Fruit fly (Drosophila melanogaster) whole organism, embryonic: ENCODE measurements around the gene mib2.

Experiments used
- CG1024 ChIP-seq: fragments of 200-800 bp; sonication (Bioruptor generic); IDR thresholded peaks from 2 replicates; pipeline ENCODE4 v1.3.6; 2022; ENCODE audit warnings: missing biosample characterization, missing genetic modification characterization
- CG10959 ChIP-seq: fragments of 200-800 bp; sonication (Bioruptor generic); IDR thresholded peaks from 2 replicates; pipeline ENCODE4 v1.3.6; 2022; ENCODE audit warnings: missing biosample characterization, missing genetic modification characterization
- CG11696 ChIP-seq: fragments of 200-800 bp; sonication (Bioruptor generic); IDR thresholded peaks from 2 replicates; pipeline ENCODE4 v1.3.6; 2022; ENCODE audit warnings: missing biosample characterization, missing genetic modification characterization
- CG12155 ChIP-seq: fragments of 200-800 bp; sonication (Bioruptor generic); optimal IDR thresholded peaks from 3 replicates; lab custom pipeline; 2016; ENCODE audit warnings: missing biosample characterization, missing genetic modification characterization
- CG12744 ChIP-seq: fragments of 200-800 bp; sonication (Bioruptor generic); optimal IDR thresholded peaks from 2 replicates; lab custom pipeline; 2016; ENCODE audit warnings: missing biosample characterization, missing genetic modification characterization
- CG13775 ChIP-seq: fragments of 200-800 bp; sonication (Bioruptor generic); optimal IDR thresholded peaks from 3 replicates; lab custom pipeline; 2017; ENCODE audit warnings: missing biosample characterization, mild to moderate bottlenecking, missing genetic modification characterization
- CG14860 ChIP-seq: fragments of 200-800 bp; sonication (Bioruptor generic); IDR thresholded peaks from 3 replicates; pipeline ENCODE4 v1.3.6; 2022; ENCODE audit warnings: missing biosample characterization, missing genetic modification characterization; ENCODE audit not compliant: partially characterized antibody
- CG17361 ChIP-seq: fragments of 200-800 bp; sonication (Bioruptor generic); IDR thresholded peaks from 3 replicates; pipeline ENCODE4 v1.3.6; 2022; ENCODE audit warnings: missing biosample characterization, missing genetic modification characterization
- CG18476 ChIP-seq: fragments of 200-800 bp; sonication (Bioruptor generic); optimal IDR thresholded peaks from 2 replicates; lab custom pipeline; 2016; ENCODE audit warnings: missing biosample characterization, mild to moderate bottlenecking, missing genetic modification characterization
- CG18619 ChIP-seq: fragments of 200-800 bp; sonication (Bioruptor generic); optimal IDR thresholded peaks from 3 replicates; lab custom pipeline; 2017; ENCODE audit warnings: missing biosample characterization, mild to moderate bottlenecking, missing genetic modification characterization
- CG18764 ChIP-seq: fragments of 200-800 bp; sonication (Bioruptor generic); optimal IDR thresholded peaks from 3 replicates; lab custom pipeline; 2016; ENCODE audit warnings: missing biosample characterization, missing genetic modification characterization
- CG30431 ChIP-seq: fragments of 200-800 bp; sonication (Bioruptor generic); optimal IDR thresholded peaks from 2 replicates; lab custom pipeline; 2017; ENCODE audit warnings: missing biosample characterization, missing genetic modification characterization
- CG32767 ChIP-seq: fragments of 200-800 bp; sonication (Bioruptor generic); IDR thresholded peaks from 2 replicates; pipeline ENCODE4 v1.3.6; 2022; ENCODE audit warnings: missing biosample characterization, missing genetic modification characterization
- CG34422 ChIP-seq: fragments of 200-800 bp; sonication (Bioruptor generic); IDR thresholded peaks from 3 replicates; pipeline ENCODE4 v1.3.6; 2022; ENCODE audit warnings: missing biosample characterization, missing genetic modification characterization
- CG3726 ChIP-seq: fragments of 200-800 bp; sonication (Bioruptor generic); IDR thresholded peaks from 3 replicates; pipeline ENCODE4, ENCODE4 v1.3.6; 2022; ENCODE audit warnings: missing biosample characterization, missing genetic modification characterization
- CG5245 ChIP-seq: fragments of 200-800 bp; sonication (Bioruptor generic); optimal IDR thresholded peaks from 3 replicates; lab custom pipeline; 2016; ENCODE audit warnings: missing biosample characterization, missing genetic modification characterization
- CG6854 ChIP-seq: fragments of 200-800 bp; sonication (Bioruptor generic); optimal IDR thresholded peaks from 3 replicates; lab custom pipeline; 2017; ENCODE audit warnings: missing biosample characterization, mild to moderate bottlenecking, missing genetic modification characterization
- CG7963 ChIP-seq: fragments of 200-800 bp; sonication (Bioruptor generic); IDR thresholded peaks from 3 replicates; pipeline ENCODE4 v1.3.6; 2022; ENCODE audit warnings: missing biosample characterization, missing genetic modification characterization; ENCODE audit not compliant: partially characterized antibody
- CG7987 ChIP-seq: fragments of 200-800 bp; sonication (Bioruptor generic); optimal IDR thresholded peaks from 2 replicates; lab custom pipeline; 2018; ENCODE audit warnings: missing biosample characterization, mild to moderate bottlenecking, missing genetic modification characterization, moderate library complexity
- CG9609 ChIP-seq: fragments of 200-800 bp; sonication (Bioruptor generic); optimal IDR thresholded peaks from 3 replicates; lab custom pipeline; 2016; ENCODE audit warnings: missing biosample characterization, missing genetic modification characterization
- CHES-1-like ChIP-seq: fragments of 200-800 bp; sonication (Bioruptor generic); optimal IDR thresholded peaks from 2 replicates; lab custom pipeline; 2016; ENCODE audit warnings: missing biosample characterization, missing genetic modification characterization
- Fer1 ChIP-seq: fragments of 200-800 bp; sonication (Bioruptor generic); optimal IDR thresholded peaks from 2 replicates; lab custom pipeline; 2017; ENCODE audit warnings: missing biosample characterization, mild to moderate bottlenecking, missing genetic modification characterization
- Hr3 ChIP-seq: fragments of 200-800 bp; sonication (Bioruptor generic); optimal IDR thresholded peaks from 3 replicates; lab custom pipeline; 2016; ENCODE audit warnings: missing biosample characterization, missing genetic modification characterization
- Jarid2 ChIP-seq: fragments of 200-800 bp; sonication (Bioruptor generic); optimal IDR thresholded peaks from 3 replicates; lab custom pipeline; 2017; ENCODE audit warnings: mild to moderate bottlenecking, missing biosample characterization, missing genetic modification reagents, missing genetic modification characterization
- MBD-R2 ChIP-seq: fragments of 200-800 bp; sonication (Bioruptor generic); IDR thresholded peaks from 2 replicates; pipeline ENCODE4 v1.3.6; 2022; ENCODE audit warnings: missing biosample characterization, missing genetic modification characterization
- MTF-1 ChIP-seq: fragments of 200-800 bp; sonication (Bioruptor generic); optimal IDR thresholded peaks from 2 replicates; lab custom pipeline; 2018; ENCODE audit warnings: missing biosample characterization, mild to moderate bottlenecking, missing genetic modification characterization, borderline replicate concordance
- Med ChIP-seq: fragments of 200-800 bp; sonication (Bioruptor generic); peaks from one replicate; lab custom pipeline; 2016; ENCODE audit warnings: missing biosample characterization, missing genetic modification characterization, mild to moderate bottlenecking, inconsistent platforms, moderate library complexity
- Sox102F ChIP-seq: fragments of 200-800 bp; sonication (Bioruptor generic); optimal IDR thresholded peaks from 2 replicates; lab custom pipeline; 2018; ENCODE audit warnings: missing biosample characterization, mild to moderate bottlenecking, missing genetic modification characterization, moderate library complexity
- btn ChIP-seq: fragments of 200-800 bp; sonication (Bioruptor generic); optimal IDR thresholded peaks from 2 replicates; lab custom pipeline; 2016; ENCODE audit warnings: missing biosample characterization, missing genetic modification characterization
- cg ChIP-seq: fragments of 200-800 bp; sonication (Bioruptor generic); optimal IDR thresholded peaks from 3 replicates; lab custom pipeline; 2019; ENCODE audit warnings: missing biosample characterization, mild to moderate bottlenecking, missing genetic modification characterization, moderate library complexity
- chinmo ChIP-seq: fragments of 200-800 bp; sonication (Bioruptor generic); IDR thresholded peaks from 4 replicates; pipeline ENCODE4 v1.3.6; 2022; ENCODE audit warnings: missing biosample characterization, missing genetic modification characterization; ENCODE audit not compliant: partially characterized antibody
- dmrt99B ChIP-seq: fragments of 200-800 bp; sonication (Bioruptor generic); optimal IDR thresholded peaks from 2 replicates; lab custom pipeline; 2018; ENCODE audit warnings: missing biosample characterization, mild to moderate bottlenecking, missing genetic modification characterization, moderate library complexity
- ems ChIP-seq: fragments of 200-800 bp; sonication (Bioruptor generic); optimal IDR thresholded peaks from 3 replicates; lab custom pipeline; 2016; ENCODE audit warnings: missing biosample characterization, missing genetic modification characterization
- fd3F ChIP-seq: fragments of 200-800 bp; sonication (Bioruptor generic); optimal IDR thresholded peaks from 2 replicates; lab custom pipeline; 2018; ENCODE audit warnings: missing biosample characterization, mild to moderate bottlenecking, missing genetic modification characterization, moderate library complexity
- ftz-f1 ChIP-seq: fragments of 200-800 bp; sonication (Bioruptor generic); optimal IDR thresholded peaks from 2 replicates; lab custom pipeline; 2016; ENCODE audit warnings: missing biosample characterization, missing genetic modification characterization
- gce ChIP-seq: fragments of 200-800 bp; sonication (Bioruptor generic); IDR thresholded peaks from 3 replicates; pipeline ENCODE4 v1.3.6; 2022; ENCODE audit warnings: missing biosample characterization, missing genetic modification characterization
- gsb-n ChIP-seq: fragments of 200-800 bp; sonication (Bioruptor generic); optimal IDR thresholded peaks from 3 replicates; lab custom pipeline; 2018; ENCODE audit warnings: missing biosample characterization, mild to moderate bottlenecking, missing genetic modification characterization
- ham ChIP-seq: fragments of 200-800 bp; sonication (Bioruptor generic); IDR thresholded peaks from 2 replicates; pipeline ENCODE4 v1.3.6; 2022; ENCODE audit warnings: missing biosample characterization, missing genetic modification characterization
- kay ChIP-seq: fragments of 200-800 bp; sonication (Bioruptor generic); optimal IDR thresholded peaks from 2 replicates; lab custom pipeline; 2016; ENCODE audit warnings: missing biosample characterization, missing genetic modification characterization
- ken ChIP-seq: fragments of 200-800 bp; sonication (Bioruptor generic); IDR thresholded peaks from 3 replicates; pipeline ENCODE4 v1.3.6; 2022; ENCODE audit warnings: missing biosample characterization, missing genetic modification characterization
- luna ChIP-seq: fragments of 200-800 bp; sonication (Bioruptor generic); optimal IDR thresholded peaks from 2 replicates; lab custom pipeline; 2016; ENCODE audit warnings: missing biosample characterization, missing genetic modification characterization
- nerfin-1 ChIP-seq: fragments of 200-800 bp; sonication (Bioruptor generic); optimal IDR thresholded peaks from 3 replicates; lab custom pipeline; 2019; ENCODE audit warnings: missing biosample characterization, mild to moderate bottlenecking, missing genetic modification characterization, moderate library complexity
- prd ChIP-seq, 3 experiments: fragments of >200 bp in 2 of 3; fragments of 200-800 bp in 1 of 3; sonication (Bioruptor generic) in 1 of 3; optimal IDR thresholded peaks in 2 of 3; IDR thresholded peaks in 1 of 3; 2 replicates in 2 of 3; 3 replicates in 1 of 3; pipeline versions ENCODE4 v1.3.6 to Lab custom; 2017 to 2022; ENCODE audit warnings: missing biosample characterization in 1 of 3, missing genetic modification characterization in 1 of 3
- scrt ChIP-seq: fragments of 200-800 bp; sonication (Bioruptor generic); optimal IDR thresholded peaks from 2 replicates; lab custom pipeline; 2018; ENCODE audit warnings: missing biosample characterization, mild to moderate bottlenecking, missing genetic modification characterization, moderate library complexity
- sisA ChIP-seq: fragments of 200-800 bp; sonication (Bioruptor generic); IDR thresholded peaks from 2 replicates; pipeline ENCODE4 v1.3.6; 2022; ENCODE audit warnings: missing biosample characterization, missing genetic modification characterization
- vfl ChIP-seq: fragments of 200-800 bp; sonication (Bioruptor generic); optimal IDR thresholded peaks from 2 replicates; lab custom pipeline; 2016; ENCODE audit warnings: missing biosample characterization, missing genetic modification characterization
- yki ChIP-seq: fragments of >200 bp; optimal IDR thresholded peaks from 3 replicates; lab custom pipeline; 2018
- zfh1 ChIP-seq: fragments of 200-800 bp; sonication (Bioruptor generic); IDR thresholded peaks from 3 replicates; pipeline ENCODE4 v1.3.6; 2022; ENCODE audit warnings: missing biosample characterization, missing genetic modification characterization

The mib2 gene

dm6 chr2L:18987078-18987895 lies 47.0 kb upstream of the mib2 start, which contains the start of the genes Swip-1 and EMC5 (continued):
- TF ChIP-seq prd (optimal IDR thresholded peaks at IDR 0.05; lab: Kevin White, UChicago) (no peak), prd (GFP tag; IDR thresholded peaks at IDR 0.05; lab: Robert Waterston, UW) (peak; percentile 62; the same call in 1 of the 3 replicates), CG12155 (GFP tag; lab: Kevin White, UChicago) (peak; percentile 38), CG34422 (GFP tag; lab: Robert Waterston, UW) (peak; percentile 36; the same call in 2 of the 3 replicates), CG32767 (GFP tag; lab: Robert Waterston, UW) (0 out of 2 replicates have a peak, but pooled peaks have one; percentile 13), Med (GFP tag; lab: Kevin White, UChicago) (peak; percentile 86), ham (no peak), ftz-f1 (GFP tag; lab: Kevin White, UChicago) (no peak), kay (GFP tag; lab: Kevin White, UChicago) (peak; percentile 16), MTF-1 (GFP tag; lab: Kevin White, UChicago) (no peak), CG18764 (GFP tag; lab: Kevin White, UChicago) (no peak), Fer1 (GFP tag; lab: Kevin White, UChicago) (peak; percentile 17), luna (no peak), nerfin-1 (tag; lab: Kevin White, UChicago) (peak; percentile 42), CG11696 (GFP tag; lab: Robert Waterston, UW) (no peak; the same call in 1 of the 2 replicates), Hr3 (GFP tag; lab: Kevin White, UChicago) (peak; percentile 77), vfl (no peak), dmrt99B (tag; lab: Kevin White, UChicago) (peak; percentile 52), scrt (GFP tag; lab: Kevin White, UChicago) (peak; percentile 33), gce (GFP tag; lab: Robert Waterston, UW) (no peak), yki (lab: Kevin White, UChicago) (no peak), CG10959 (GFP tag; lab: Robert Waterston, UW) (no peak), CG17361 (peak; percentile 89), CG18619 (GFP tag; lab: Kevin White, UChicago) (peak; percentile 52), Jarid2 (GFP tag; lab: Kevin White, UChicago) (peak; percentile 87), MBD-R2 (GFP tag; lab: Robert Waterston, UW) (peak; percentile 81), CG9609 (GFP tag; lab: Kevin White, UChicago) (no peak), CG7987 (GFP tag; lab: Kevin White, UChicago) (no peak), CG1024 (no peak), ken (GFP tag; lab: Robert Waterston, UW) (peak; percentile 67; the same call in 2 of the 3 replicates), cg (no peak), fd3F (GFP tag; lab: Kevin White, UChicago) (peak; percentile 52), chinmo (GFP tag; lab: Robert Waterston, UW) (0 out of 4 replicates have a peak, but pooled peaks have one; percentile 17), CG5245 (GFP tag; lab: Kevin White, UChicago) (peak; percentile 19), CG7963 (GFP tag; lab: Robert Waterston, UW) (peak; percentile 24; the same call in 1 of the 3 replicates), CG12744 (GFP tag; lab: Kevin White, UChicago) (no peak), CG3726 (GFP tag; lab: Robert Waterston, UW) (no peak), CG13775 (GFP tag; lab: Kevin White, UChicago) (peak; percentile 76), sisA (GFP tag; lab: Robert Waterston, UW) (peak; percentile 60; the same call in 1 of the 2 replicates), CHES-1-like (GFP tag; lab: Kevin White, UChicago) (no peak), gsb-n (tag; lab: Kevin White, UChicago) (peak; percentile 64), ems (no peak), btn (no peak), CG14860 (GFP tag; lab: Robert Waterston, UW) (peak; percentile 21; the same call in 1 of the 3 replicates), CG18476 (GFP tag; lab: Kevin White, UChicago) (no peak), CG6854 (GFP tag; lab: Kevin White, UChicago) (no peak), CG30431 (GFP tag; lab: Kevin White, UChicago) (no peak), zfh1 (GFP tag; lab: Robert Waterston, UW) (peak; percentile 60), Sox102F (GFP tag; lab: Kevin White, UChicago) (peak; percentile 68)
